Worm (Caenorhabditis elegans) whole organism, L2 larva: ENCODE measurements around the gene EGAP4.1.
A peak's percentile ranks its signal among the peaks of the same experiment; 100 is the strongest.

Source experiments
- F13H6.1 ChIP-seq: sonication (generic microtip); optimal IDR thresholded peaks from 2 replicates; lab custom pipeline; 2016; ENCODE audit warnings: missing genetic modification characterization, missing compliant biosample characterization
- ZK546.5 ChIP-seq: sonication (generic microtip); optimal IDR thresholded peaks from 2 replicates; lab custom pipeline; 2017; ENCODE audit warnings: missing biosample characterization, missing genetic modification characterization
- aly-2 ChIP-seq: fragments of 150-350 bp; optimal IDR thresholded peaks from 2 replicates; lab custom pipeline; 2014; ENCODE audit warnings: missing biosample characterization, missing genetic modification characterization
- ama-1 ChIP-seq: fragments of 150-350 bp; optimal IDR thresholded peaks from 2 replicates; lab custom pipeline; 2018; ENCODE audit warnings: inconsistent platforms
- blmp-1 ChIP-seq: sonication (generic microtip); optimal IDR thresholded peaks from 2 replicates; lab custom pipeline; 2017; ENCODE audit warnings: missing genetic modification characterization, mild to moderate bottlenecking, missing compliant biosample characterization, antibody characterized with exemption, moderate library complexity; ENCODE audit not compliant: insufficient read depth
- ceh-82 ChIP-seq: fragments of 150-350 bp; optimal IDR thresholded peaks from 2 replicates; lab custom pipeline; 2014; ENCODE audit warnings: missing biosample characterization, missing genetic modification characterization
- crh-2 ChIP-seq: sonication (generic microtip); optimal IDR thresholded peaks from 2 replicates; lab custom pipeline; 2017; ENCODE audit warnings: missing biosample characterization, missing genetic modification characterization
- egl-27 ChIP-seq: sonication (generic microtip); optimal IDR thresholded peaks from 3 replicates; lab custom pipeline; 2017; ENCODE audit warnings: missing biosample characterization, missing genetic modification reagents, missing genetic modification characterization
- elt-1 ChIP-seq: fragments of 150-350 bp; optimal IDR thresholded peaks from 2 replicates; lab custom pipeline; 2014; ENCODE audit warnings: missing biosample characterization, missing genetic modification characterization
- fos-1 ChIP-seq: fragments of 150-350 bp; optimal IDR thresholded peaks from 2 replicates; lab custom pipeline; 2014; ENCODE audit warnings: missing biosample characterization, missing genetic modification characterization
- gmeb-1 ChIP-seq: fragments of 150-350 bp; optimal IDR thresholded peaks from 2 replicates; lab custom pipeline; 2014; ENCODE audit warnings: missing biosample characterization, missing genetic modification characterization
- lin-11 ChIP-seq: fragments of 150-350 bp; sonication (generic microtip); optimal IDR thresholded peaks from 2 replicates; lab custom pipeline; 2014; ENCODE audit warnings: missing biosample characterization, missing genetic modification characterization, inconsistent platforms, mixed read lengths
- lin-13 ChIP-seq: fragments of 150-350 bp; optimal IDR thresholded peaks from 2 replicates; lab custom pipeline; 2014; ENCODE audit warnings: missing biosample characterization, missing genetic modification reagents, missing genetic modification characterization
- lsy-2 ChIP-seq, 2 experiments: fragments of 150-350 bp in 1 of 2; sonication (generic microtip) in 1 of 2; optimal IDR thresholded peaks; 2 replicates each; lab custom pipeline; 2014 to 2017; ENCODE audit warnings: missing biosample characterization in 2 of 2, missing genetic modification characterization in 2 of 2
- mdl-1 ChIP-seq, 2 experiments: fragments of 150-350 bp in 1 of 2; sonication (generic microtip) in 1 of 2; optimal IDR thresholded peaks; 2 replicates each; lab custom pipeline; 2017; ENCODE audit warnings: missing biosample characterization in 2 of 2, missing genetic modification characterization in 2 of 2
- nhr-11 ChIP-seq: fragments of 150-350 bp; optimal IDR thresholded peaks from 2 replicates; lab custom pipeline; 2014; ENCODE audit warnings: missing biosample characterization, missing genetic modification characterization
- nhr-12 ChIP-seq: fragments of 150-350 bp; optimal IDR thresholded peaks from 2 replicates; lab custom pipeline; 2014; ENCODE audit warnings: missing biosample characterization, missing genetic modification characterization
- nhr-129 ChIP-seq: fragments of 150-350 bp; optimal IDR thresholded peaks from 2 replicates; lab custom pipeline; 2014; ENCODE audit warnings: missing biosample characterization, missing genetic modification characterization
- nhr-21 ChIP-seq: fragments of 150-350 bp; optimal IDR thresholded peaks from 2 replicates; lab custom pipeline; 2014; ENCODE audit warnings: missing biosample characterization, missing genetic modification characterization
- nhr-23 ChIP-seq: fragments of 150-350 bp; optimal IDR thresholded peaks from 2 replicates; lab custom pipeline; 2014; ENCODE audit warnings: missing biosample characterization, missing genetic modification reagents, missing genetic modification characterization
- nhr-237 ChIP-seq: fragments of 150-350 bp; optimal IDR thresholded peaks from 2 replicates; lab custom pipeline; 2014; ENCODE audit warnings: missing biosample characterization, missing genetic modification characterization
- nhr-77 ChIP-seq: fragments of 150-350 bp; optimal IDR thresholded peaks from 2 replicates; lab custom pipeline; 2014; ENCODE audit warnings: missing biosample characterization, missing genetic modification characterization
- peb-1 ChIP-seq: fragments of 150-350 bp; optimal IDR thresholded peaks from 2 replicates; lab custom pipeline; 2014; ENCODE audit warnings: missing biosample characterization, missing genetic modification characterization
- sem-4 ChIP-seq: fragments of 150-350 bp; optimal IDR thresholded peaks from 2 replicates; lab custom pipeline; 2014; ENCODE audit warnings: missing biosample characterization, missing genetic modification reagents, missing genetic modification characterization
- skn-1 ChIP-seq: sonication (generic microtip); optimal IDR thresholded peaks from 2 replicates; lab custom pipeline; 2017; ENCODE audit warnings: missing biosample characterization, missing genetic modification characterization
- sma-3 ChIP-seq: sonication (generic microtip); optimal IDR thresholded peaks from 2 replicates; lab custom pipeline; 2016; ENCODE audit warnings: missing genetic modification reagents, missing genetic modification characterization, missing compliant biosample characterization
- sma-9 ChIP-seq, 2 experiments: fragments of 150-350 bp in 1 of 2; sonication (generic microtip) in 1 of 2; optimal IDR thresholded peaks; 2 replicates each; lab custom pipeline; 2014 to 2016; ENCODE audit warnings: missing genetic modification characterization in 2 of 2, mild to moderate bottlenecking in 1 of 2, missing biosample characterization in 1 of 2, missing compliant biosample characterization in 1 of 2, missing genetic modification reagents in 1 of 2, moderate library complexity in 1 of 2
- unc-39 ChIP-seq: fragments of 150-350 bp; optimal IDR thresholded peaks from 2 replicates; lab custom pipeline; 2014; ENCODE audit warnings: missing biosample characterization, missing genetic modification characterization
- unc-55 ChIP-seq: fragments of 150-350 bp; sonication (generic microtip); optimal IDR thresholded peaks from 3 replicates; lab custom pipeline; 2014; ENCODE audit warnings: missing biosample characterization, missing genetic modification reagents, missing genetic modification characterization
- ztf-11 ChIP-seq: sonication (generic microtip); optimal IDR thresholded peaks from 2 replicates; lab custom pipeline; 2017; ENCODE audit warnings: missing biosample characterization, missing genetic modification characterization
- ztf-4 ChIP-seq: fragments of 150-350 bp; optimal IDR thresholded peaks from 2 replicates; lab custom pipeline; 2014; ENCODE audit warnings: missing biosample characterization, missing genetic modification characterization

EGAP4.1 gene

ce11 chrX:8712662-8713061, 14.5 kb downstream of the EGAP4.1 start:
- TF ChIP-seq crh-2: peak; percentile 37
- TF ChIP-seq fos-1 (tag; lab: Kevin White, UChicago): peak; percentile 81
- no peak for TF ChIP-seq aly-2 (tag; lab: Kevin White, UChicago)
- TF ChIP-seq lsy-2 (tag; optimal IDR thresholded peaks at IDR 0.05; lab: Kevin White, UChicago): no peak
- no peak for TF ChIP-seq peb-1 (tag; lab: Kevin White, UChicago)
- no peak for TF ChIP-seq skn-1 (tag; lab: Kevin White, UChicago)
- TF ChIP-seq F13H6.1 (tag; lab: Kevin White, UChicago): peak; percentile 23
- TF ChIP-seq gmeb-1: no peak
- no peak for TF ChIP-seq nhr-11 (tag; lab: Kevin White, UChicago)
- no peak for TF ChIP-seq nhr-12 (tag; lab: Kevin White, UChicago)
- TF ChIP-seq lin-11: no peak
- TF ChIP-seq nhr-237: no peak
- TF ChIP-seq blmp-1 (tag; lab: Kevin White, UChicago): no peak
- no peak for TF ChIP-seq lin-13 (GFP tag; lab: Kevin White, UChicago)
- no peak for TF ChIP-seq unc-39
- TF ChIP-seq sem-4 (tag; lab: Kevin White, UChicago): no peak
- TF ChIP-seq nhr-23: no peak
- no peak for TF ChIP-seq nhr-77
- TF ChIP-seq ztf-11 (tag; lab: Kevin White, UChicago): no peak
- no peak for TF ChIP-seq ZK546.5 (tag; lab: Kevin White, UChicago)
- TF ChIP-seq sma-9 (GFP tag; optimal IDR thresholded peaks at IDR 0.05; lab: Kevin White, UChicago): peak; percentile 51
- no peak for TF ChIP-seq sma-9 (tag; optimal IDR thresholded peaks at IDR 0.05; lab: Kevin White, UChicago)
- no peak for TF ChIP-seq sma-3 (GFP tag; lab: Kevin White, UChicago)
- TF ChIP-seq mdl-1 (tag; optimal IDR thresholded peaks at IDR 0.05; lab: Kevin White, UChicago): no peak
- TF ChIP-seq nhr-21 (tag; lab: Kevin White, UChicago): no peak

- TF ChIP-seq fos-1 (tag; lab: Kevin White, UChicago) (peak; percentile 22), egl-27 (tag; lab: Kevin White, UChicago) (no peak)
Measured at ce11 chrX:8711141-8711645, 16.0 kb downstream of the EGAP4.1 start, which contains the start of gene F53A9.1. Gene F53A9.1, plus strand, starts transcription at chrX:8711595.

- TF ChIP-seq nhr-12 (tag; lab: Kevin White, UChicago) (no peak), F13H6.1 (tag; lab: Kevin White, UChicago) (no peak), lsy-2 (tag; optimal IDR thresholded peaks at IDR 0.05; lab: Kevin White, UChicago) (no peak), fos-1 (tag; lab: Kevin White, UChicago) (peak; percentile 73), nhr-129 (peak; percentile 16)
Measured at ce11 chrX:8709424-8709823, 17.8 kb downstream of the EGAP4.1 start, which contains the start of gene kreg-1. Gene kreg-1, plus strand, starts transcription at chrX:8709764.

ce11 chrX:8708053-8708452, 19.2 kb downstream of the EGAP4.1 start, which contains the start of gene F53A9.3:
Gene F53A9.3, plus strand, starts transcription at chrX:8708353.
- TF ChIP-seq ztf-4 (tag; lab: Kevin White, UChicago): no peak
- TF ChIP-seq F13H6.1 (tag; lab: Kevin White, UChicago): no peak
- no peak for TF ChIP-seq ama-1 (lab: Kevin White, UChicago)
- TF ChIP-seq, all 48 proteins: peak for 0

ce11 chrX:8704830-8705229, 22.4 kb downstream of the EGAP4.1 start:
- TF ChIP-seq ceh-82 (tag; lab: Kevin White, UChicago) (no peak), nhr-23 (no peak), unc-55 (GFP tag; lab: Kevin White, UChicago) (no peak), elt-1 (tag; lab: Kevin White, UChicago) (no peak), F13H6.1 (tag; lab: Kevin White, UChicago) (no peak), ZK546.5 (tag; lab: Kevin White, UChicago) (no peak)
- TF ChIP-seq, all 48 proteins: peak for 0
